Fruit fly (Drosophila melanogaster): Measurements from ENCODE around the gene btsz.

Gene btsz

DNA sequence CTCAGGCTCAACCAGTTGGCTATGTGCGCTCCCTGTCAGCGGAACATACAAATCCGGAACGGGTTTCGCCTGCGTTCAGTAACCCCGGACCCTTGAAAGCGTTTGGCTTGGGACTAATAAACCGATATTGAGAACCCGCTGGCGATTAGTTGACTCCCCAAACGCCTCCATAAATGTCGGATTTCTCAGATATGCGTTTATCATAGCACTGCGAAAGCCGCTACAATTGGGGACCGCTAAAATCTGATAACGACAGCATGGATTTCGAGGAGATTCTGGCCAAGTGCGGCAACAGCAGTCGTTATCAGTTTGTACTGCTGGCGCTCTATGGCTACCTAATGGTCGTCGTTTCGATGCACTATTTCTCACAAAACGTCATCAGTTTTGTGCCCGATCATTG is 79.0 kb downstream of the btsz start, which contains the start of gene CG14855 (continued):
- no peak for TF ChIP-seq slp2 (GFP tag; optimal IDR thresholded peaks at IDR 0.05)
- TF ChIP-seq maf-S (GFP tag; optimal IDR thresholded peaks at IDR 0.05): no peak
- TF ChIP-seq CG15696 (tag; optimal IDR thresholded peaks at IDR 0.05): no peak
- no peak for TF ChIP-seq gcm2 (GFP tag; optimal IDR thresholded peaks at IDR 0.05)
- no peak for TF ChIP-seq grau (tag; optimal IDR thresholded peaks at IDR 0.05)
- TF ChIP-seq HmgD (GFP tag; optimal IDR thresholded peaks at IDR 0.05): no peak
- TF ChIP-seq ttk (GFP tag; IDR thresholded peaks at IDR 0.05): no peak
- no peak for TF ChIP-seq repo (GFP tag; optimal IDR thresholded peaks at IDR 0.05)
- TF ChIP-seq CG10147 (GFP tag; optimal IDR thresholded peaks at IDR 0.05): no peak
- no peak for TF ChIP-seq prd (optimal IDR thresholded peaks at IDR 0.05)
- TF ChIP-seq prd (GFP tag; IDR thresholded peaks at IDR 0.05): no peak
- TF ChIP-seq D19A (tag; optimal IDR thresholded peaks at IDR 0.05): no peak
- no peak for TF ChIP-seq Nf-YC (tag; optimal IDR thresholded peaks at IDR 0.05)
- no peak for TF ChIP-seq CG1792 (GFP tag; optimal IDR thresholded peaks at IDR 0.05)
- no peak for TF ChIP-seq Rfx (GFP tag; IDR thresholded peaks at IDR 0.05)
- TF ChIP-seq CG32767 (GFP tag; IDR thresholded peaks at IDR 0.05): no peak
- no peak for TF ChIP-seq PHDP (tag; optimal IDR thresholded peaks at IDR 0.05)
- no peak for TF ChIP-seq sim (GFP tag; IDR thresholded peaks at IDR 0.05)
- TF ChIP-seq ab (GFP tag; optimal IDR thresholded peaks at IDR 0.05): no peak
- TF ChIP-seq Six4 (GFP tag; optimal IDR thresholded peaks at IDR 0.05): no peak
- peak; percentile 77 for TF ChIP-seq CG34376 (GFP tag; optimal IDR thresholded peaks at IDR 0.05)
- no peak for TF ChIP-seq fd96Cb (tag; optimal IDR thresholded peaks at IDR 0.05)
- TF ChIP-seq CG12219 (GFP tag; optimal IDR thresholded peaks at IDR 0.05): no peak
- no peak for TF ChIP-seq YL-1 (GFP tag; optimal IDR thresholded peaks at IDR 0.05)
- TF ChIP-seq Dad (GFP tag; optimal IDR thresholded peaks at IDR 0.05): no peak
- no peak for TF ChIP-seq Usf (GFP tag; optimal IDR thresholded peaks at IDR 0.05)
- no peak for TF ChIP-seq CG8478 (optimal IDR thresholded peaks at IDR 0.05)
- TF ChIP-seq Vsx1 (GFP tag; optimal IDR thresholded peaks at IDR 0.05): no peak
- no peak for TF ChIP-seq Asciz (GFP tag; optimal IDR thresholded peaks at IDR 0.05)
- TF ChIP-seq sug (tag; optimal IDR thresholded peaks at IDR 0.05): peak; percentile 83
- no peak for TF ChIP-seq CG30431 (GFP tag; optimal IDR thresholded peaks at IDR 0.05)
- no peak for TF ChIP-seq Mrtf (GFP tag; IDR thresholded peaks at IDR 0.05)
- no peak for TF ChIP-seq Dip2 (GFP tag; IDR thresholded peaks at IDR 0.05)
- no peak for TF ChIP-seq CG12659 (GFP tag; optimal IDR thresholded peaks at IDR 0.05)
- TF ChIP-seq rib (GFP tag; IDR thresholded peaks at IDR 0.05): no peak
- no peak for TF ChIP-seq ranshi (GFP tag; IDR thresholded peaks at IDR 0.05)
- no peak for TF ChIP-seq CG33557 (GFP tag; optimal IDR thresholded peaks at IDR 0.05)
- TF ChIP-seq Sin3A (optimal IDR thresholded peaks at IDR 0.05): no peak
- no peak for TF ChIP-seq gro (GFP tag; optimal IDR thresholded peaks at IDR 0.05)
- no peak for TF ChIP-seq ERR (GFP tag; optimal IDR thresholded peaks at IDR 0.05)
- TF ChIP-seq Hmx (GFP tag; optimal IDR thresholded peaks at IDR 0.05): no peak
- TF ChIP-seq CG13624 (GFP tag; optimal IDR thresholded peaks at IDR 0.05): no peak
- no peak for TF ChIP-seq CG11695 (GFP tag; IDR thresholded peaks at IDR 0.05)
- TF ChIP-seq Xrp1 (GFP tag; IDR thresholded peaks at IDR 0.05): no peak
- TF ChIP-seq CG11398 (GFP tag; optimal IDR thresholded peaks at IDR 0.05): no peak
- TF ChIP-seq onecut (GFP tag; IDR thresholded peaks at IDR 0.05): no peak
- TF ChIP-seq CG4707 (GFP tag; optimal IDR thresholded peaks at IDR 0.05): no peak
- no peak for TF ChIP-seq Fer2 (tag; optimal IDR thresholded peaks at IDR 0.05)
- TF ChIP-seq Meics (GFP tag; optimal IDR thresholded peaks at IDR 0.05): no peak
- peak; percentile 89 for TF ChIP-seq grn (GFP tag; optimal IDR thresholded peaks at IDR 0.05)
- TF ChIP-seq CG43689 (GFP tag; IDR thresholded peaks at IDR 0.05): no peak
- TF ChIP-seq salm (tag; optimal IDR thresholded peaks at IDR 0.05): no peak
- no peak for TF ChIP-seq Ets65A (GFP tag)
- no peak for TF ChIP-seq hkb (optimal IDR thresholded peaks at IDR 0.05)
- no peak for TF ChIP-seq hkb (GFP tag; IDR thresholded peaks at IDR 0.05)
